Comparison of ENCODE assay signal across 2 worm cellular contexts in genomic region chrV:585472-585871, ce11.
TF ChIP-seq lines count a peak whose summit lies in the region.

Gene K06H6.2, plus strand, starts transcription at chrV:585772.

TF ChIP-seq in whole organism, L4 larva, 104 proteins besides CTCF, POLR2A, EP300 and RAD21:
- TF ChIP-seq lin-29 (GFP tag; IDR thresholded peaks at IDR 0.05; lab: Robert Waterston, UW) (no peak), Y75B8A.6 (GFP tag; IDR thresholded peaks at IDR 0.05; lab: Robert Waterston, UW) (no peak), vab-7 (GFP tag; IDR thresholded peaks at IDR 0.05; lab: Robert Waterston, UW) (no peak), lin-13 (GFP tag; optimal IDR thresholded peaks at IDR 0.05; lab: Kevin White, UChicago) (no peak), hif-1 (tag; optimal IDR thresholded peaks at IDR 0.05; lab: Kevin White, UChicago) (no peak), nhr-25 (tag; optimal IDR thresholded peaks at IDR 0.05; lab: Kevin White, UChicago; ENCODE audit: borderline replicate concordance, insufficient read depth) (no peak), aha-1 (tag; lab: Kevin White, UChicago) (peak; percentile 4)

TF ChIP-seq in whole organism, mixed stage, embryonic, 35 proteins besides CTCF, POLR2A, EP300 and RAD21:
- TF ChIP-seq elt-1 (tag; optimal IDR thresholded peaks at IDR 0.05; lab: Kevin White, UChicago; ENCODE audit: borderline replicate concordance, insufficient read depth): peak; percentile 72
- TF ChIP-seq mls-2 (tag; optimal IDR thresholded peaks at IDR 0.05; lab: Kevin White, UChicago): no peak
